Fruit fly (Drosophila melanogaster) whole organism, wandering third instar larva: Measurements from ENCODE around the gene Msh6.

Experiments
- Abd-B ChIP-seq: fragments of >200 bp; optimal IDR thresholded peaks from 2 replicates; lab custom pipeline; 2017; ENCODE audit warnings: missing biosample characterization, missing genetic modification characterization
- CG32264 ChIP-seq: fragments of 200-800 bp; sonication (Bioruptor generic); optimal IDR thresholded peaks from 2 replicates; lab custom pipeline; 2016; ENCODE audit warnings: missing biosample characterization, missing genetic modification characterization
- CG9705 ChIP-seq: fragments of 200-800 bp; sonication (Bioruptor generic); optimal IDR thresholded peaks from 2 replicates; lab custom pipeline; 2018; ENCODE audit warnings: missing biosample characterization, mild to moderate bottlenecking, missing genetic modification characterization
- CrebA ChIP-seq: fragments of 200-800 bp; sonication (Bioruptor generic); optimal IDR thresholded peaks from 2 replicates; lab custom pipeline; 2016; ENCODE audit warnings: missing biosample characterization, mild to moderate bottlenecking, missing genetic modification characterization, borderline replicate concordance
- Dfd ChIP-seq: fragments of >200 bp; optimal IDR thresholded peaks from 2 replicates; lab custom pipeline; 2017; ENCODE audit warnings: missing biosample characterization, missing genetic modification characterization
- Dif ChIP-seq: fragments of 200-275, 200-300 bp; sonication (Bioruptor generic); optimal IDR thresholded peaks from 2 replicates; lab custom pipeline; 2018; ENCODE audit warnings: missing biosample characterization, missing genetic modification characterization; ENCODE audit not compliant: partially characterized antibody
- GATAd ChIP-seq: sonication (Bioruptor generic); optimal IDR thresholded peaks from 2 replicates; lab custom pipeline; 2016; ENCODE audit warnings: missing biosample characterization, missing genetic modification characterization
- HLH106 ChIP-seq: fragments of 200-800 bp; optimal IDR thresholded peaks from 3 replicates; lab custom pipeline; 2019; ENCODE audit warnings: missing biosample characterization, mild to moderate bottlenecking, missing genetic modification characterization, moderate library complexity
- Hnf4 ChIP-seq: fragments of 200-800 bp; sonication (Bioruptor generic); optimal IDR thresholded peaks from 2 replicates; lab custom pipeline; 2016; ENCODE audit warnings: missing biosample characterization, mild to moderate bottlenecking, missing genetic modification characterization
- Hr78 ChIP-seq: fragments of >200 bp; optimal IDR thresholded peaks from 2 replicates; lab custom pipeline; 2017; ENCODE audit warnings: missing biosample characterization, missing genetic modification characterization
- Hr83 ChIP-seq: fragments of 200-300 bp; sonication (Bioruptor generic); optimal IDR thresholded peaks from 2 replicates; lab custom pipeline; 2016; ENCODE audit warnings: missing biosample characterization, mild to moderate bottlenecking, missing genetic modification characterization, moderate library complexity; ENCODE audit not compliant: poor library complexity, severe bottlenecking
- Jra ChIP-seq: sonication (Bioruptor generic); optimal IDR thresholded peaks from 2 replicates; lab custom pipeline; 2016; ENCODE audit warnings: missing biosample characterization, missing genetic modification characterization
- Mio ChIP-seq: sonication (Bioruptor generic); optimal IDR thresholded peaks from 2 replicates; lab custom pipeline; 2016; ENCODE audit warnings: missing biosample characterization, missing genetic modification characterization
- Myc ChIP-seq: fragments of >200 bp; optimal IDR thresholded peaks from 2 replicates; lab custom pipeline; 2017
- N ChIP-seq: fragments of >200 bp; optimal IDR thresholded peaks from 2 replicates; lab custom pipeline; 2018; ENCODE audit warnings: missing biosample characterization, missing external identifiers, missing genetic modification characterization
- OdsH ChIP-seq: fragments of 200-800 bp; sonication (Bioruptor generic); optimal IDR thresholded peaks from 2 replicates; lab custom pipeline; 2016; ENCODE audit warnings: missing biosample characterization, mild to moderate bottlenecking, missing genetic modification characterization
- Sp1 ChIP-seq: fragments of 200-800 bp; sonication (Bioruptor generic); optimal IDR thresholded peaks from 3 replicates; lab custom pipeline; 2019; ENCODE audit warnings: missing biosample characterization, mild to moderate bottlenecking, missing genetic modification characterization, moderate library complexity
- Vsx2 ChIP-seq: fragments of 200-300, 225-300 bp; sonication (Bioruptor generic); optimal IDR thresholded peaks from 2 replicates; lab custom pipeline; 2018; ENCODE audit warnings: missing biosample characterization, missing genetic modification characterization; ENCODE audit not compliant: partially characterized antibody
- br ChIP-seq: fragments of 200-800 bp; sonication (Bioruptor generic); optimal IDR thresholded peaks from 2 replicates; lab custom pipeline; 2016; ENCODE audit warnings: missing biosample characterization, missing genetic modification characterization
- dl ChIP-seq, 2 experiments: fragments of 175-275, 200-275 bp in 1 of 2; fragments of 200-275 bp in 1 of 2; sonication (Bioruptor generic); optimal IDR thresholded peaks; lab custom pipeline; 2018; ENCODE audit warnings: mild to moderate bottlenecking in 2 of 2, missing biosample characterization in 2 of 2, missing genetic modification characterization in 2 of 2, moderate library complexity in 2 of 2; ENCODE audit not compliant: partially characterized antibody in 2 of 2, insufficient read depth in 1 of 2
- dmrt93B ChIP-seq: fragments of 200-800 bp; sonication (Bioruptor generic); optimal IDR thresholded peaks from 2 replicates; lab custom pipeline; 2018; ENCODE audit warnings: missing biosample characterization, mild to moderate bottlenecking, missing genetic modification characterization
- dsf ChIP-seq: sonication (Bioruptor generic); optimal IDR thresholded peaks from 2 replicates; lab custom pipeline; 2016; ENCODE audit warnings: missing biosample characterization, missing genetic modification characterization, borderline replicate concordance
- ey ChIP-seq: fragments of 200-800 bp; sonication (Bioruptor generic); optimal IDR thresholded peaks from 2 replicates; lab custom pipeline; 2016; ENCODE audit warnings: missing biosample characterization, missing genetic modification characterization
- foxo ChIP-seq, 2 experiments: fragments of 200-800 bp; sonication (Bioruptor generic); optimal IDR thresholded peaks; 2 replicates in 1 of 2; 3 replicates in 1 of 2; lab custom pipeline; 2016 to 2017; ENCODE audit warnings: missing biosample characterization in 2 of 2, missing genetic modification characterization in 2 of 2
- fru ChIP-seq: fragments of 200-800 bp; sonication (Bioruptor generic); optimal IDR thresholded peaks from 3 replicates; lab custom pipeline; 2016; ENCODE audit warnings: missing biosample characterization, mild to moderate bottlenecking, missing genetic modification characterization
- h ChIP-seq: fragments of 200-800 bp; sonication (Bioruptor generic); optimal IDR thresholded peaks from 3 replicates; lab custom pipeline; 2016; ENCODE audit warnings: missing biosample characterization, mild to moderate bottlenecking, missing genetic modification characterization
- jim ChIP-seq: fragments of 175-275, 200-325 bp; sonication (Bioruptor generic); optimal IDR thresholded peaks from 2 replicates; lab custom pipeline; 2016; ENCODE audit warnings: missing biosample characterization, mild to moderate bottlenecking, missing genetic modification characterization
- lola ChIP-seq: fragments of >200 bp; optimal IDR thresholded peaks from 2 replicates; lab custom pipeline; 2017; ENCODE audit warnings: missing biosample characterization, missing genetic modification characterization
- pan ChIP-seq: fragments of >200 bp; optimal IDR thresholded peaks from 2 replicates; lab custom pipeline; 2017
- psq ChIP-seq: fragments of 200-800 bp; sonication (Bioruptor generic); optimal IDR thresholded peaks from 3 replicates; lab custom pipeline; 2017; ENCODE audit warnings: missing biosample characterization, mild to moderate bottlenecking, missing genetic modification characterization, moderate library complexity
- rgr ChIP-seq: fragments of 200-800 bp; sonication (Bioruptor generic); optimal IDR thresholded peaks from 3 replicates; lab custom pipeline; 2016; ENCODE audit warnings: missing biosample characterization, mild to moderate bottlenecking, missing genetic modification characterization
- sv ChIP-seq: fragments of 200-800 bp; sonication (Bioruptor generic); optimal IDR thresholded peaks from 3 replicates; lab custom pipeline; 2016; ENCODE audit warnings: missing biosample characterization, missing genetic modification characterization
- woc ChIP-seq: sonication (Bioruptor generic); optimal IDR thresholded peaks from 2 replicates; lab custom pipeline; 2016; ENCODE audit warnings: missing biosample characterization, mild to moderate bottlenecking, missing genetic modification characterization

Gene Msh6

DNA sequence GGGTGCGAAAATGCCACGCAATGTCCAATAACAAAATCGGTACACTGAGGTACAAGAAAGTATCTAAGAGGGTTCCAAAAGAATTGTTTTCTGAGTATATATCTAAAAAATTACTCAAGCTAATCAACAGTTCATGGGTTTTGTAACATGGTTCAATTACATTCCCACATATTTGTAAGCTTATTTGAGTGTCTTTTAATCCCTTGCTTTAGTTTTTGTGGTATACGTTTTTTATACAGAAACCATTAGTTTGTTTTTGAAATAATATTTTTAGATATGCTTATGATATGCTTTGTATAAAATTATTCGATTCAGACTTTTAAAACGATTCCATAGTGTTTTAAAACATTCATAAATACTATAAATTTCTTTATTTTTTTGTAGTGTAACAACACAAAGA is 22.5 kb upstream of the Msh6 start:
- peak in 1 of 2 experiments; percentile 49 for TF ChIP-seq foxo (GFP tag; optimal IDR thresholded peaks at IDR 0.05; lab: Kevin White, UChicago)
- peak; percentile 15 for TF ChIP-seq woc (GFP tag; lab: Kevin White, UChicago)
- TF ChIP-seq CG32264 (GFP tag; lab: Kevin White, UChicago) = no peak
- TF ChIP-seq GATAd (GFP tag; lab: Kevin White, UChicago) = no peak
- no peak for TF ChIP-seq Hr78 (GFP tag; lab: Kevin White, UChicago)
- no peak for TF ChIP-seq rgr (GFP tag; lab: Kevin White, UChicago)
- no peak for TF ChIP-seq Dif (GFP tag; lab: Kevin White, UChicago)
- peak; percentile 44 for TF ChIP-seq psq (GFP tag; lab: Kevin White, UChicago)
- no peak for TF ChIP-seq Hnf4 (GFP tag; lab: Kevin White, UChicago)
- TF ChIP-seq fru (GFP tag; lab: Kevin White, UChicago) = peak; percentile 56
- peak; percentile 14 for TF ChIP-seq br (GFP tag; lab: Kevin White, UChicago)
- no peak for TF ChIP-seq dl (GFP tag; optimal IDR thresholded peaks at IDR 0.05; lab: Kevin White, UChicago; ENCODE audit: insufficient read depth in 1 of 2, partially characterized antibody in 2 of 2)
- TF ChIP-seq ey (GFP tag; lab: Kevin White, UChicago) = peak; percentile 31
- TF ChIP-seq dsf = no peak
- peak; percentile 24 for TF ChIP-seq OdsH (GFP tag; lab: Kevin White, UChicago)
- TF ChIP-seq HLH106 (tag; lab: Kevin White, UChicago) = peak; percentile 61
- TF ChIP-seq Sp1 (GFP tag; lab: Kevin White, UChicago) = peak; percentile 56
- peak; percentile 9 for TF ChIP-seq dmrt93B (GFP tag; lab: Kevin White, UChicago)
- TF ChIP-seq CrebA = no peak
- TF ChIP-seq Vsx2 = no peak
- no peak for TF ChIP-seq pan (lab: Kevin White, UChicago)
- TF ChIP-seq N (GFP tag; lab: Kevin White, UChicago) = no peak
- TF ChIP-seq h = peak; percentile 22

DNA sequence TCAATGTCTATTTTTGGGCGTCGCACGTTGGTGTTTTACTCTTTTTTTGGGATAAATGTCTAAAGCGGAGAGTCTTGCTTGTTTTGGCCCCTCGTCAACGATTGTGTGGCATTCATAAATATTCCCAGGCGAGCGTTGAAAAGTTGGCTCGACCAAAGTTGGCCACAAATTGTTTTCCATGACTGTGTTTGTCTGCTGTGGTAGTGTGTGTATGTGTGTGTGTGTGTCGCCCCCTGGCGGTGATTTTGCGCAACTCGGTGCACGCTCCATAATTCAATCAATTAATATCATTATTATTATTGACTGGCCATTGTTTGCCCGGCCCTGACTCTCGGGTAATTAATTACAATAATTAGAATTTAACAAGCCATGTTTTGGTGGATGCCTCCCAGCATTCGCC is 20.3 kb upstream of the Msh6 start:
- no peak for TF ChIP-seq h
- TF ChIP-seq CrebA = no peak
- no peak for TF ChIP-seq fru (GFP tag; lab: Kevin White, UChicago)
- no peak for TF ChIP-seq woc (GFP tag; lab: Kevin White, UChicago)
- no peak for TF ChIP-seq Mio
- TF ChIP-seq Hnf4 (GFP tag; lab: Kevin White, UChicago) = no peak
- no peak for TF ChIP-seq Vsx2
- no peak for TF ChIP-seq Abd-B (GFP tag; lab: Kevin White, UChicago)
- no peak for TF ChIP-seq pan (lab: Kevin White, UChicago)
- TF ChIP-seq sv = no peak
- TF ChIP-seq Hr83 (GFP tag; lab: Kevin White, UChicago) = no peak
- no peak for TF ChIP-seq OdsH (GFP tag; lab: Kevin White, UChicago)
- no peak for TF ChIP-seq CG32264 (GFP tag; lab: Kevin White, UChicago)
- no peak for TF ChIP-seq dl (GFP tag; optimal IDR thresholded peaks at IDR 0.05; lab: Kevin White, UChicago; ENCODE audit: insufficient read depth in 1 of 2, partially characterized antibody in 2 of 2)
- no peak for TF ChIP-seq psq (GFP tag; lab: Kevin White, UChicago)

DNA sequence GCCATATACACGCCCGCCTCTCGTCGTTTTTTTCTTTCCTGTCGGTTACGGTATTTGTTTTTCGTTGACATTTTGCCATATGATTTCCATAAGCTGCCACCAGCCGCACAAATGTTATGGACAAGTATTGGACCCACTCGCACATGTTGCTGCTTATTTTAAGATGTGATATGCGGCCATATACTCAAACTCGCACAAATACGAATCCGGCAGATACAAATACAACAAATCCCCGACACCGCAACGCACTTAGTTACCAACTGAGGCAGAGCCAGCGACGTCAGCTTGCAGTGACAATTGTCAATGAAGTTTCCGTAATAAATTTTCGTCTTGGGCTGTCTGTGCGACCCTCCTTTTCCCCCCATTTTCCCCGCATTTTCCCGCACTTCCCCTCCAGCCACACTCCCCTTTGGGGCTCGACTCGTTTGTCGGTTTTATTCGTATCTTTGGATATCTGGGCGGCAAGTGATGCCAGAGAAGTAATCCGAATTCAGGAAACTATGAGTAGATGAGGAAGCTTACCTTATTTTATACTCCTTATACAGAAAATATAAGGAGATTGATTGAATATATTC is 18.4 kb upstream of the Msh6 start:
- no peak for TF ChIP-seq Jra
- TF ChIP-seq Dfd (GFP tag; lab: Kevin White, UChicago) = no peak
- TF ChIP-seq OdsH (GFP tag; lab: Kevin White, UChicago) = no peak
- TF ChIP-seq h = no peak
- no peak for TF ChIP-seq lola (GFP tag; lab: Kevin White, UChicago)
- no peak for TF ChIP-seq foxo (GFP tag; optimal IDR thresholded peaks at IDR 0.05; lab: Kevin White, UChicago)
- no peak for TF ChIP-seq Hr83 (GFP tag; lab: Kevin White, UChicago)
- TF ChIP-seq jim (GFP tag; lab: Kevin White, UChicago) = no peak
- no peak for TF ChIP-seq rgr (GFP tag; lab: Kevin White, UChicago)
- TF ChIP-seq br (GFP tag; lab: Kevin White, UChicago) = no peak
- no peak for TF ChIP-seq CG9705 (GFP tag; lab: Kevin White, UChicago)
- no peak for TF ChIP-seq N (GFP tag; lab: Kevin White, UChicago)
- TF ChIP-seq pan (lab: Kevin White, UChicago) = no peak
- no peak for TF ChIP-seq Hr78 (GFP tag; lab: Kevin White, UChicago)
- no peak for TF ChIP-seq Vsx2
- no peak for TF ChIP-seq Myc (lab: Kevin White, UChicago)
- no peak for TF ChIP-seq Sp1 (GFP tag; lab: Kevin White, UChicago)
- no peak for TF ChIP-seq dl (GFP tag; optimal IDR thresholded peaks at IDR 0.05; lab: Kevin White, UChicago; ENCODE audit: insufficient read depth in 1 of 2, partially characterized antibody in 2 of 2)
- TF ChIP-seq, all 38 proteins: peak for 0
